Fruit fly (Drosophila melanogaster): Measurements from ENCODE around the gene CG33985.
A peak's percentile ranks its signal among the peaks of the same experiment; 100 is the strongest.

The CG33985 gene

dm6 chr3L:15517508-15517907 is 9.1 kb downstream of the CG33985 start (continued):
- TF ChIP-seq CG7987 (GFP tag; optimal IDR thresholded peaks at IDR 0.05) = no peak
- TF ChIP-seq crol (GFP tag; IDR thresholded peaks at IDR 0.05) = no peak
- TF ChIP-seq Dad (GFP tag; optimal IDR thresholded peaks at IDR 0.05) = no peak
- no peak for TF ChIP-seq CG2875 (GFP tag; optimal IDR thresholded peaks at IDR 0.05)
- TF ChIP-seq MTF-1 (GFP tag; optimal IDR thresholded peaks at IDR 0.05; ENCODE audit: borderline replicate concordance) = no peak
- no peak for TF ChIP-seq CG17829 (tag; optimal IDR thresholded peaks at IDR 0.05)
- TF ChIP-seq zfh1 (GFP tag; IDR thresholded peaks at IDR 0.05) = 0 out of 3 replicates have a peak, but pooled peaks have one; percentile 24
- no peak for TF ChIP-seq Tbp (GFP tag; optimal IDR thresholded peaks at IDR 0.05)
- TF ChIP-seq ken (GFP tag; IDR thresholded peaks at IDR 0.05) = no peak
- no peak for TF ChIP-seq CG17802 (tag; optimal IDR thresholded peaks at IDR 0.05)
- no peak for TF ChIP-seq Hsf (GFP tag; optimal IDR thresholded peaks at IDR 0.05)
- TF ChIP-seq pan (optimal IDR thresholded peaks at IDR 0.05) = no peak
- TF ChIP-seq pan (GFP tag; optimal IDR thresholded peaks at IDR 0.05 in 1 of 2, IDR thresholded peaks at IDR 0.05 in 1 of 2) = no peak
- TF ChIP-seq CoRest (tag; optimal IDR thresholded peaks at IDR 0.05) = no peak
- no peak for TF ChIP-seq CG17612 (GFP tag; IDR thresholded peaks at IDR 0.05)
- peak; percentile 55 for TF ChIP-seq sd (tag; optimal IDR thresholded peaks at IDR 0.05)
- no peak for TF ChIP-seq caup (GFP tag; optimal IDR thresholded peaks at IDR 0.05; ENCODE audit: severe bottlenecking)
- no peak for TF ChIP-seq CG1602 (GFP tag; optimal IDR thresholded peaks at IDR 0.05)
- no peak for TF ChIP-seq zen (tag; optimal IDR thresholded peaks at IDR 0.05)
- no peak for TF ChIP-seq CG10274 (GFP tag; optimal IDR thresholded peaks at IDR 0.05)
- TF ChIP-seq Vsx1 (GFP tag; optimal IDR thresholded peaks at IDR 0.05) = no peak
- no peak for TF ChIP-seq tio (GFP tag; optimal IDR thresholded peaks at IDR 0.05)
- TF ChIP-seq CG4820 (GFP tag; optimal IDR thresholded peaks at IDR 0.05) = no peak
- TF ChIP-seq croc (GFP tag; conservative IDR thresholded peaks at IDR 0.05) = no peak
- TF ChIP-seq jumu (GFP tag; optimal IDR thresholded peaks at IDR 0.05) = no peak
- TF ChIP-seq her (GFP tag; optimal IDR thresholded peaks at IDR 0.05) = no peak
- no peak for TF ChIP-seq dmrt99B (tag; optimal IDR thresholded peaks at IDR 0.05)
- TF ChIP-seq Stat92E (GFP tag; optimal IDR thresholded peaks at IDR 0.05) = no peak
- TF ChIP-seq CG15696 (tag; optimal IDR thresholded peaks at IDR 0.05) = peak; percentile 12
- no peak for TF ChIP-seq Nf-YC (tag; optimal IDR thresholded peaks at IDR 0.05)
- TF ChIP-seq CG13894 (tag; optimal IDR thresholded peaks at IDR 0.05) = no peak
- no peak for TF ChIP-seq HmgD (GFP tag; optimal IDR thresholded peaks at IDR 0.05)
- no peak for TF ChIP-seq CG6689 (GFP tag; IDR thresholded peaks at IDR 0.05)
- TF ChIP-seq Sry-δ (GFP tag; optimal IDR thresholded peaks at IDR 0.05) = no peak
- TF ChIP-seq CG4730 (GFP tag; IDR thresholded peaks at IDR 0.05) = no peak
- no peak for TF ChIP-seq ab (GFP tag; optimal IDR thresholded peaks at IDR 0.05)
- TF ChIP-seq CG8388 (GFP tag; optimal IDR thresholded peaks at IDR 0.05) = peak; percentile 39

dm6 chr3L:15516956-15517355 is 9.7 kb downstream of the CG33985 start, which contains the start of gene CG13454:
CG13454 (minus strand) TSS chr3L:15517056.
- TF ChIP-seq Xrp1 (GFP tag; IDR thresholded peaks at IDR 0.05) (0 out of 2 replicates have a peak, but pooled peaks have one; percentile 8), Camta (GFP tag; optimal IDR thresholded peaks at IDR 0.05) (no peak), crp (GFP tag; optimal IDR thresholded peaks at IDR 0.05) (peak in 1 of 2 experiments; percentile 1), twi (tag; optimal IDR thresholded peaks at IDR 0.05) (peak; percentile 36), odd (GFP tag; optimal IDR thresholded peaks at IDR 0.05) (no peak), jumu (GFP tag; optimal IDR thresholded peaks at IDR 0.05) (no peak), zen (tag; optimal IDR thresholded peaks at IDR 0.05) (peak; percentile 69), sens (GFP tag) (peak; percentile 60), pros (GFP tag; optimal IDR thresholded peaks at IDR 0.05) (peak; percentile 44), Kr (GFP tag; optimal IDR thresholded peaks at IDR 0.05) (peak; percentile 8), CG2199 (GFP tag; IDR thresholded peaks at IDR 0.05) (0 out of 3 replicates have a peak, but pooled peaks have one; percentile 21), ham (GFP tag; IDR thresholded peaks at IDR 0.05) (no peak), tll (GFP tag; optimal IDR thresholded peaks at IDR 0.05) (peak in 1 of 2 experiments; percentile 32), Awh (GFP tag; IDR thresholded peaks at IDR 0.05) (0 out of 2 replicates have a peak, but pooled peaks have one; percentile 10)

Measured in whole organism, embryonic.